Worm (Caenorhabditis elegans) whole organism, late embryonic: Measurements from ENCODE around the gene stau-1.

Source experiments
- C08G9.2 ChIP-seq: sonication (generic microtip); optimal IDR thresholded peaks from 2 replicates; lab custom pipeline; 2016; ENCODE audit warnings: mild to moderate bottlenecking, missing genetic modification characterization, moderate library complexity, missing compliant biosample characterization
- C38D4.7 ChIP-seq: fragments of 200-800 bp; sonication (Bioruptor generic); optimal IDR thresholded peaks from 2 replicates; lab custom pipeline; 2018; ENCODE audit warnings: mild to moderate bottlenecking, missing genetic modification characterization, moderate library complexity, missing compliant biosample characterization
- F13H6.1 ChIP-seq: sonication (generic microtip); optimal IDR thresholded peaks from 2 replicates; lab custom pipeline; 2016; ENCODE audit warnings: missing genetic modification characterization, missing compliant biosample characterization
- T23F11.4 ChIP-seq: fragments of 200-800 bp; sonication (Bioruptor generic); optimal IDR thresholded peaks from 2 replicates; lab custom pipeline; 2018; ENCODE audit warnings: mild to moderate bottlenecking, missing genetic modification characterization, missing compliant biosample characterization
- ceh-14 ChIP-seq: sonication (generic microtip); optimal IDR thresholded peaks from 2 replicates; lab custom pipeline; 2016; ENCODE audit warnings: missing genotype, missing genetic modification characterization, missing compliant biosample characterization
- ceh-18 ChIP-seq: sonication (generic microtip); optimal IDR thresholded peaks from 2 replicates; lab custom pipeline; 2016; ENCODE audit warnings: missing genetic modification characterization, missing compliant biosample characterization
- ceh-19 ChIP-seq: fragments of 200-800 bp; sonication (Bioruptor generic); optimal IDR thresholded peaks from 2 replicates; lab custom pipeline; 2018; ENCODE audit warnings: mild to moderate bottlenecking, missing genetic modification characterization, missing compliant biosample characterization
- ceh-2 ChIP-seq: sonication (generic microtip); optimal IDR thresholded peaks from 2 replicates; lab custom pipeline; 2016; ENCODE audit warnings: missing genotype, missing genetic modification characterization, missing compliant biosample characterization
- ceh-24 ChIP-seq: sonication (generic microtip); optimal IDR thresholded peaks from 2 replicates; lab custom pipeline; 2016; ENCODE audit warnings: mild to moderate bottlenecking, missing genetic modification characterization, missing compliant biosample characterization
- ceh-31 ChIP-seq: sonication (generic microtip); optimal IDR thresholded peaks from 2 replicates; lab custom pipeline; 2016; ENCODE audit warnings: missing genetic modification characterization, missing compliant biosample characterization
- ceh-34 ChIP-seq: sonication (generic microtip); optimal IDR thresholded peaks from 2 replicates; lab custom pipeline; 2016; ENCODE audit warnings: mild to moderate bottlenecking, missing genetic modification characterization, missing compliant biosample characterization
- ceh-45 ChIP-seq: fragments of 200-800 bp; sonication (Bioruptor generic); IDR thresholded peaks from 2 replicates; pipeline ENCODE4 v1.3.6; 2022; ENCODE audit warnings: missing genetic modification reagents, missing genetic modification characterization, missing compliant biosample characterization
- ceh-48 ChIP-seq: sonication (generic microtip); optimal IDR thresholded peaks from 2 replicates; lab custom pipeline; 2016; ENCODE audit warnings: missing genetic modification characterization, inconsistent platforms, missing compliant biosample characterization
- dmd-4 ChIP-seq: sonication (generic microtip); optimal IDR thresholded peaks from 2 replicates; lab custom pipeline; 2016; ENCODE audit warnings: borderline replicate concordance, missing genetic modification characterization, missing compliant biosample characterization
- dve-1 ChIP-seq: sonication (generic microtip); optimal IDR thresholded peaks from 2 replicates; lab custom pipeline; 2017; ENCODE audit warnings: antibody characterized with exemption, mild to moderate bottlenecking, missing genetic modification characterization, missing compliant biosample characterization
- elt-2 ChIP-seq: sonication (generic microtip); optimal IDR thresholded peaks from 2 replicates; lab custom pipeline; 2016; ENCODE audit warnings: missing genetic modification reagents, missing genetic modification characterization, missing compliant biosample characterization
- fkh-10 ChIP-seq: fragments of 150-350 bp; optimal IDR thresholded peaks from 2 replicates; lab custom pipeline; 2014; ENCODE audit warnings: missing biosample characterization, missing genetic modification reagents, missing genetic modification characterization
- hlh-30 ChIP-seq: sonication (generic microtip); optimal IDR thresholded peaks from 2 replicates; lab custom pipeline; 2017; ENCODE audit warnings: antibody characterized with exemption, missing genetic modification characterization, missing compliant biosample characterization; ENCODE audit not compliant: insufficient read depth
- nfya-1 ChIP-seq: sonication (generic microtip); optimal IDR thresholded peaks from 2 replicates; lab custom pipeline; 2017; ENCODE audit warnings: missing genetic modification characterization, mild to moderate bottlenecking, missing compliant biosample characterization, antibody characterized with exemption, moderate library complexity
- npax-4 ChIP-seq: sonication (generic microtip); optimal IDR thresholded peaks from 2 replicates; lab custom pipeline; 2016; ENCODE audit warnings: missing genetic modification characterization, missing compliant biosample characterization
- pag-3 ChIP-seq: sonication (generic microtip); optimal IDR thresholded peaks from 2 replicates; lab custom pipeline; 2016; ENCODE audit warnings: missing compliant biosample characterization, missing genetic modification characterization, borderline replicate concordance
- sdc-2 ChIP-seq: sonication (generic microtip); optimal IDR thresholded peaks from 2 replicates; lab custom pipeline; 2016; ENCODE audit warnings: missing genotype, missing genetic modification characterization, missing compliant biosample characterization
- sox-2 ChIP-seq: fragments of 200-800 bp; sonication (Bioruptor generic); IDR thresholded peaks from 2 replicates; pipeline ENCODE4 v1.3.6; 2022; ENCODE audit warnings: missing genetic modification reagents, missing genetic modification characterization, missing compliant biosample characterization
- tbx-2 ChIP-seq: sonication (generic microtip); optimal IDR thresholded peaks from 2 replicates; lab custom pipeline; 2016; ENCODE audit warnings: missing genetic modification characterization, missing compliant biosample characterization
- tbx-7 ChIP-seq: sonication (generic microtip); optimal IDR thresholded peaks from 2 replicates; lab custom pipeline; 2016; ENCODE audit warnings: missing genotype, missing genetic modification characterization, missing compliant biosample characterization
- unc-3 ChIP-seq, 2 experiments: fragments of 200-800 bp in 1 of 2; sonication (Bioruptor generic) in 1 of 2; sonication (generic microtip) in 1 of 2; conservative IDR thresholded peaks in 1 of 2; optimal IDR thresholded peaks in 1 of 2; 2 replicates each; pipeline versions ENCODE4 v1.3.6 to Lab custom; 2016 to 2022; ENCODE audit warnings: missing compliant biosample characterization in 2 of 2, missing genetic modification characterization in 2 of 2, missing genetic modification reagents in 1 of 2
- unc-42 ChIP-seq: sonication (generic microtip); optimal IDR thresholded peaks from 2 replicates; lab custom pipeline; 2016; ENCODE audit warnings: missing genotype, missing genetic modification characterization, missing compliant biosample characterization
- zip-5 ChIP-seq: sonication (generic microtip); optimal IDR thresholded peaks from 2 replicates; lab custom pipeline; 2016; ENCODE audit warnings: missing genetic modification characterization, missing compliant biosample characterization

The stau-1 gene

DNA sequence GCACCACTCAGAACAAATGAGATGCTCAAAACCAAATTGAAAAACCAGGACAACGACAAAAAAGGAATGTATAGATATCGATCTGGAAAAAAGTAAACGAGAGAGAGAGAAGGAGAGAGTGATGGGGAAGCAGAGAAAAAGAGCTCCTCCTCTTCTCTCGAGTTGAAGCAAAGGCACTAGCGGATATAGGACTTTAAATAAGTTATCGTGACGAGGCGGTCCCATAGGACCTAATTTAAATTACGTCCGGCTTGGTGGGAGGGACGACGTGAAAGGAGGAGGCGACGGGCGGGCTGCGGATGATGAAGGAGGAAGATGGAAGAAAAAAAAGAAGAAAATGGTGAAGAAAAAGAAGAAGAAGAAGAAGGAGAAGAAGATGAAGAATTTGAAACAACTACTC lies 16.5 kb downstream of the stau-1 start:
- peak; percentile 13 for TF ChIP-seq pag-3 (tag; lab: Kevin White, UChicago)
- peak; percentile 40 for TF ChIP-seq tbx-2 (tag; lab: Kevin White, UChicago)
- no peak for TF ChIP-seq ceh-24 (tag; lab: Kevin White, UChicago)
- no peak for TF ChIP-seq elt-2
- TF ChIP-seq dmd-4 (tag; lab: Kevin White, UChicago): no peak
- peak; percentile 99 for TF ChIP-seq unc-42
- TF ChIP-seq sdc-2: peak; percentile 20
- TF ChIP-seq ceh-18 (tag; lab: Kevin White, UChicago): peak; percentile 17
- TF ChIP-seq fkh-10 (GFP tag; lab: Kevin White, UChicago): peak; percentile 40
- peak; percentile 25 for TF ChIP-seq C08G9.2
- TF ChIP-seq ceh-19 (GFP tag; lab: Kevin White, UChicago): peak; percentile 28
- no peak for TF ChIP-seq unc-3 (GFP tag; conservative IDR thresholded peaks at IDR 0.05; lab: Robert Waterston, UW)
- peak; percentile 22 for TF ChIP-seq unc-3 (tag; optimal IDR thresholded peaks at IDR 0.05; lab: Kevin White, UChicago)
- TF ChIP-seq sox-2 (GFP tag; lab: Robert Waterston, UW): no peak
- peak; percentile 75 for TF ChIP-seq ceh-31 (tag; lab: Kevin White, UChicago)
- TF ChIP-seq ceh-34: peak; percentile 8
- TF ChIP-seq ceh-14 (tag; lab: Kevin White, UChicago): peak; percentile 47
- TF ChIP-seq nfya-1 (tag; lab: Kevin White, UChicago): peak; percentile 9

ce11 chrX:1017456-1017855 lies 17.6 kb downstream of the stau-1 start, which contains the start of the genes F55A4.13 and nlf-1:
Gene F55A4.13, minus strand, starts transcription at chrX:1017556.
Gene nlf-1, minus strand, starts transcription at chrX:1017567.
- TF ChIP-seq ceh-45 (GFP tag; lab: Robert Waterston, UW) (no peak), dmd-4 (tag; lab: Kevin White, UChicago) (no peak), ceh-2 (no peak), ceh-18 (tag; lab: Kevin White, UChicago) (no peak)

DNA sequence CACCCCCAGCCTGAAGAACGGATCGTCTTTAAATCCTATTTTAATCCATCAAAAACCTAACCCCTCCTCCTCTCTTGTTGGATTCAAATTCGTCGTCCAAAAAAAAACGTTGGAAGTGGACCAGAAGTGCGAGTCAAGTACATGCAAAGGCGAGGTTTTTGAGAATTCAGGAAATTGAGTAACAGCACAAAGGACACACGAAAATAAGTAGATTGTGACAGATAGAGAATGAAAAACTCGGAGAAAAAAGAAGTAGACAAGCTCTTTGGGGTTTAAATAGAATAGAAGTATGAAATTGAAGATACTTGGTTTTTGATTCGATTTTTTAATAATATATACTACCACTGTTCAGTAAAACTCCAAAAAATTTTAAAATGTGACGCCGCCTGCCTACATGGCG lies 20.4 kb downstream of the stau-1 start:
- TF ChIP-seq unc-42: peak; percentile 70
- no peak for TF ChIP-seq zip-5 (tag; lab: Kevin White, UChicago)

ce11 chrX:1012385-1012866 lies 22.7 kb downstream of the stau-1 start:
- no peak for TF ChIP-seq ceh-2
- no peak for TF ChIP-seq npax-4 (tag; lab: Kevin White, UChicago)
- TF ChIP-seq T23F11.4 (GFP tag; lab: Kevin White, UChicago): no peak
- no peak for TF ChIP-seq dve-1 (tag; lab: Kevin White, UChicago)
- TF ChIP-seq ceh-48: no peak
- no peak for TF ChIP-seq elt-2
- no peak for TF ChIP-seq C38D4.7 (GFP tag; lab: Kevin White, UChicago)

ce11 chrX:1010627-1011452 lies 24.2 kb downstream of the stau-1 start:
- peak; percentile 61 for TF ChIP-seq hlh-30 (tag; lab: Kevin White, UChicago)
- TF ChIP-seq ceh-45 (GFP tag; lab: Robert Waterston, UW): 0 out of 2 replicates have a peak, but pooled peaks have one; percentile 21
- no peak for TF ChIP-seq C38D4.7 (GFP tag; lab: Kevin White, UChicago)
- TF ChIP-seq elt-2: peak; percentile 79
- TF ChIP-seq, all 69 proteins: peak for 3

DNA sequence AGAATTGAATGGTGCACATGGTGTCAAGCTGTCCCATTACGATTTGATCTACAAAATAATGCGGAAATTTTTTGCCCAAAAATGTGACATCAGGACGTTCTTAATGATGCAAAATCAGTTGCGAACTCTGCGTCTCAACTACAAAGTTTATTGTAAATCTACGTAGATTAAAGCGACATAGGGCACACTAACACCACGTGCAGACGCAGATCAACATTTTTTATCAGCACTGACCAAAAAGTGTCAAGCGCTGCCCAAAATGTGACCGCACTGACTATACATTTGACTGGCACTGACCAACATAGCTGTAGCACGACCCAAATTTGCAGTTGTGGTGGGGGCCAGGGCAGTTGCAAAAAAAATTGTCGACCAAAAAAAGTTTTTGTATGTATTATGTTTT lies 25.6 kb downstream of the stau-1 start:
- no peak for TF ChIP-seq F13H6.1
- TF ChIP-seq tbx-7 (tag; lab: Kevin White, UChicago): no peak
